Fruit fly (Drosophila melanogaster): ENCODE data around the gene homer.

The homer gene

dm6 chr2L:6701409-6702199, 21.6 kb downstream of the homer start:
- TF ChIP-seq CG6854 (GFP tag; optimal IDR thresholded peaks at IDR 0.05) (no peak), repo (GFP tag; optimal IDR thresholded peaks at IDR 0.05) (no peak), pros (GFP tag; optimal IDR thresholded peaks at IDR 0.05) (peak; percentile 15), Hr51 (GFP tag; optimal IDR thresholded peaks at IDR 0.05) (peak in 1 of 2 experiments; percentile 4), CG8388 (GFP tag; optimal IDR thresholded peaks at IDR 0.05) (peak; percentile 5), CG10979 (tag; optimal IDR thresholded peaks at IDR 0.05) (peak; percentile 30), HLHmδ (GFP tag; optimal IDR thresholded peaks at IDR 0.05) (peak; percentile 48), Rx (GFP tag; IDR thresholded peaks at IDR 0.05) (0 out of 2 replicates have a peak, but pooled peaks have one; percentile 14), sens (GFP tag) (peak; percentile 59), CG2712 (tag; optimal IDR thresholded peaks at IDR 0.05) (peak; percentile 44), CG12391 (tag; optimal IDR thresholded peaks at IDR 0.05) (peak; percentile 15), CG18262 (tag; optimal IDR thresholded peaks at IDR 0.05) (peak; percentile 13), row (GFP tag; IDR thresholded peaks at IDR 0.05) (0 out of 3 replicates have a peak, but pooled peaks have one; percentile 28), Blimp-1 (GFP tag; optimal IDR thresholded peaks at IDR 0.05) (peak; percentile 48), fd96Cb (tag; optimal IDR thresholded peaks at IDR 0.05) (peak; percentile 2), Sox102F (GFP tag; optimal IDR thresholded peaks at IDR 0.05) (peak; percentile 32), H15 (GFP tag; IDR thresholded peaks at IDR 0.05) (no peak), phol (tag; optimal IDR thresholded peaks at IDR 0.05) (peak; percentile 33), sd (tag; optimal IDR thresholded peaks at IDR 0.05) (peak; percentile 54), Oli (tag; optimal IDR thresholded peaks at IDR 0.05) (peak; percentile 2), CG8359 (GFP tag; optimal IDR thresholded peaks at IDR 0.05; ENCODE audit: borderline replicate concordance) (peak; percentile 27), en (GFP tag; optimal IDR thresholded peaks at IDR 0.05) (no peak), CG17359 (tag; optimal IDR thresholded peaks at IDR 0.05) (peak; percentile 31), mirr (GFP tag; optimal IDR thresholded peaks at IDR 0.05) (no peak), CG42726 (GFP tag; IDR thresholded peaks at IDR 0.05; ENCODE audit: partially characterized antibody) (no peak), CG7745 (tag; optimal IDR thresholded peaks at IDR 0.05) (no peak), CG31441 (GFP tag; IDR thresholded peaks at IDR 0.05) (0 out of 2 replicates have a peak, but pooled peaks have one; percentile 14), zf30C (GFP tag; optimal IDR thresholded peaks at IDR 0.05) (peak; percentile 0), CG2199 (GFP tag; IDR thresholded peaks at IDR 0.05) (0 out of 3 replicates have a peak, but pooled peaks have one; percentile 28), gce (GFP tag; IDR thresholded peaks at IDR 0.05) (no peak), dmrt99B (tag; optimal IDR thresholded peaks at IDR 0.05) (peak; percentile 42), CG11504 (tag; optimal IDR thresholded peaks at IDR 0.05) (peak; percentile 25), CG10267 (tag; optimal IDR thresholded peaks at IDR 0.05) (peak; percentile 6), CG1603 (tag; optimal IDR thresholded peaks at IDR 0.05) (peak; percentile 50), Pdp1 (GFP tag; optimal IDR thresholded peaks at IDR 0.05) (peak in 1 of 2 experiments; percentile 66), zfh1 (GFP tag; IDR thresholded peaks at IDR 0.05) (0 out of 3 replicates have a peak, but pooled peaks have one; percentile 14), oc (tag; optimal IDR thresholded peaks at IDR 0.05) (peak; percentile 1), Med (GFP tag) (peak; percentile 26), gem (tag; optimal IDR thresholded peaks at IDR 0.05) (peak; percentile 37), CG9215 (GFP tag; IDR thresholded peaks at IDR 0.05) (no peak), CG18619 (GFP tag; optimal IDR thresholded peaks at IDR 0.05) (no peak), kah (GFP tag; optimal IDR thresholded peaks at IDR 0.05) (peak; percentile 93), CG1024 (GFP tag; IDR thresholded peaks at IDR 0.05) (no peak), CoRest (tag; optimal IDR thresholded peaks at IDR 0.05) (no peak)
